Fruit fly (Drosophila melanogaster) whole organism, embryonic: ENCODE measurements around the gene Vm26Ac.

Experiments used
- Blimp-1 ChIP-seq: fragments of 200-800 bp; sonication (Bioruptor generic); optimal IDR thresholded peaks from 3 replicates; lab custom pipeline; 2018; ENCODE audit warnings: missing biosample characterization, missing genetic modification characterization, mild to moderate bottlenecking, moderate library complexity, missing genetic modification reagents
- CG10209 ChIP-seq: fragments of 200-800 bp; sonication (Bioruptor generic); optimal IDR thresholded peaks from 3 replicates; lab custom pipeline; 2017; ENCODE audit warnings: missing biosample characterization, mild to moderate bottlenecking, missing genetic modification characterization, missing genetic modification reagents
- CG10462 ChIP-seq: fragments of 200-800 bp; sonication (Bioruptor generic); optimal IDR thresholded peaks from 2 replicates; lab custom pipeline; 2016; ENCODE audit warnings: missing biosample characterization, missing genetic modification characterization
- CG10543 ChIP-seq: fragments of 200-800 bp; sonication (Bioruptor generic); optimal IDR thresholded peaks from 3 replicates; lab custom pipeline; 2017; ENCODE audit warnings: missing biosample characterization, mild to moderate bottlenecking, missing genetic modification characterization, moderate library complexity
- CG11093 ChIP-seq: fragments of 200-800 bp; sonication (Bioruptor generic); IDR thresholded peaks from 3 replicates; pipeline ENCODE4 v1.3.6; 2022; ENCODE audit warnings: missing biosample characterization, missing genetic modification characterization
- CG12219 ChIP-seq: fragments of 200-800 bp; sonication (Bioruptor generic); optimal IDR thresholded peaks from 3 replicates; lab custom pipeline; 2018; ENCODE audit warnings: missing biosample characterization, mild to moderate bottlenecking, missing genetic modification characterization
- CG13296 ChIP-seq: fragments of 200-800 bp; sonication (Bioruptor generic); optimal IDR thresholded peaks from 3 replicates; lab custom pipeline; 2018; ENCODE audit warnings: missing biosample characterization, mild to moderate bottlenecking, missing genetic modification characterization
- CG1529 ChIP-seq: fragments of 200-800 bp; sonication (Bioruptor generic); optimal IDR thresholded peaks from 3 replicates; lab custom pipeline; 2018; ENCODE audit warnings: missing biosample characterization, missing genetic modification characterization
- CG17568 ChIP-seq: fragments of 200-800 bp; sonication (Bioruptor generic); optimal IDR thresholded peaks from 2 replicates; lab custom pipeline; 2018; ENCODE audit warnings: missing biosample characterization, mild to moderate bottlenecking, missing genetic modification characterization, moderate library complexity
- CG2199 ChIP-seq: fragments of 200-800 bp; sonication (Bioruptor generic); IDR thresholded peaks from 3 replicates; pipeline ENCODE4 v1.3.6; 2022; ENCODE audit warnings: missing biosample characterization, missing genetic modification characterization
- CG2875 ChIP-seq: fragments of 200-800 bp; sonication (Bioruptor generic); optimal IDR thresholded peaks from 2 replicates; lab custom pipeline; 2017; ENCODE audit warnings: missing biosample characterization, mild to moderate bottlenecking, missing genetic modification characterization, missing genetic modification reagents
- CG31441 ChIP-seq: fragments of 200-800 bp; sonication (Bioruptor generic); IDR thresholded peaks from 2 replicates; pipeline ENCODE4 v1.3.6; 2022; ENCODE audit warnings: missing biosample characterization, missing genetic modification characterization
- CG32767 ChIP-seq: fragments of 200-800 bp; sonication (Bioruptor generic); IDR thresholded peaks from 2 replicates; pipeline ENCODE4 v1.3.6; 2022; ENCODE audit warnings: missing biosample characterization, missing genetic modification characterization
- CG3281 ChIP-seq: fragments of 200-800 bp; sonication (Bioruptor generic); optimal IDR thresholded peaks from 3 replicates; lab custom pipeline; 2017; ENCODE audit warnings: missing biosample characterization, mild to moderate bottlenecking, missing genetic modification characterization
- CG4707 ChIP-seq: fragments of 200-800 bp; sonication (Bioruptor generic); optimal IDR thresholded peaks from 2 replicates; lab custom pipeline; 2018; ENCODE audit warnings: missing biosample characterization, mild to moderate bottlenecking, missing genetic modification characterization, moderate library complexity
- CG4820 ChIP-seq: fragments of 200-800 bp; sonication (Bioruptor generic); optimal IDR thresholded peaks from 3 replicates; lab custom pipeline; 2016; ENCODE audit warnings: missing biosample characterization, missing genetic modification characterization
- CG5953 ChIP-seq: fragments of 200-800 bp; sonication (Bioruptor generic); IDR thresholded peaks from 2 replicates; pipeline ENCODE4 v1.3.6; 2022; ENCODE audit warnings: missing biosample characterization, missing genetic modification characterization
- CG6813 ChIP-seq: fragments of 200-800 bp; sonication (Bioruptor generic); optimal IDR thresholded peaks from 2 replicates; lab custom pipeline; 2017; ENCODE audit warnings: missing biosample characterization, missing genetic modification characterization, mild to moderate bottlenecking, moderate library complexity, missing genetic modification reagents
- CG9727 ChIP-seq: fragments of 200-800 bp; sonication (Bioruptor generic); optimal IDR thresholded peaks from 3 replicates; lab custom pipeline; 2017; ENCODE audit warnings: missing biosample characterization, mild to moderate bottlenecking, missing genetic modification characterization
- CrebB ChIP-seq: fragments of 200-800 bp; sonication (Bioruptor generic); optimal IDR thresholded peaks from 3 replicates; lab custom pipeline; 2018; ENCODE audit warnings: missing biosample characterization, mild to moderate bottlenecking, missing genetic modification characterization
- Dref ChIP-seq: fragments of 200-800 bp; sonication (Bioruptor generic); IDR thresholded peaks from 2 replicates; pipeline ENCODE4 v1.3.6; 2022; ENCODE audit warnings: missing biosample characterization, missing genetic modification characterization
- HLHmδ ChIP-seq: fragments of 200-800 bp; sonication (Bioruptor generic); optimal IDR thresholded peaks from 2 replicates; lab custom pipeline; 2018; ENCODE audit warnings: missing biosample characterization, mild to moderate bottlenecking, missing genetic modification characterization, moderate library complexity
- HmgZ ChIP-seq: fragments of 200-800 bp; sonication (Bioruptor generic); optimal IDR thresholded peaks from 2 replicates; lab custom pipeline; 2018; ENCODE audit warnings: missing biosample characterization, mild to moderate bottlenecking, missing genetic modification characterization
- NFAT ChIP-seq: fragments of 200-800 bp; sonication (Bioruptor generic); IDR thresholded peaks from 2 replicates; pipeline ENCODE4 v1.3.6; 2022; ENCODE audit warnings: missing biosample characterization, missing genetic modification characterization
- Optix ChIP-seq: fragments of 200-800 bp; sonication (Bioruptor generic); IDR thresholded peaks from 3 replicates; pipeline ENCODE4 v1.3.6; 2022; ENCODE audit warnings: missing biosample characterization, missing genetic modification characterization
- Pdp1 ChIP-seq, 2 experiments: fragments of 200-800 bp; sonication (Bioruptor generic); optimal IDR thresholded peaks; 3 replicates each; lab custom pipeline; 2016; ENCODE audit warnings: missing biosample characterization in 2 of 2, missing genetic modification characterization in 2 of 2, mild to moderate bottlenecking in 1 of 2, moderate library complexity in 1 of 2
- Ptx1 ChIP-seq: fragments of 200-800 bp; sonication (Bioruptor generic); IDR thresholded peaks from 2 replicates; pipeline ENCODE4 v1.3.6; 2022; ENCODE audit warnings: missing biosample characterization, missing genetic modification characterization
- Sox102F ChIP-seq: fragments of 200-800 bp; sonication (Bioruptor generic); optimal IDR thresholded peaks from 2 replicates; lab custom pipeline; 2018; ENCODE audit warnings: missing biosample characterization, mild to moderate bottlenecking, missing genetic modification characterization, moderate library complexity
- al ChIP-seq: fragments of 200-800 bp; sonication (Bioruptor generic); IDR thresholded peaks from 2 replicates; pipeline ENCODE4 v1.3.6; 2022; ENCODE audit warnings: missing biosample characterization, missing genetic modification characterization
- ash1 ChIP-seq: fragments of 200-800 bp; sonication (Bioruptor generic); optimal IDR thresholded peaks from 2 replicates; lab custom pipeline; 2018; ENCODE audit warnings: missing biosample characterization, mild to moderate bottlenecking, missing genetic modification characterization
- bcd ChIP-seq: fragments of 200-800 bp; sonication (Bioruptor generic); optimal IDR thresholded peaks from 2 replicates; lab custom pipeline; 2017; ENCODE audit warnings: missing biosample characterization, mild to moderate bottlenecking, missing genetic modification characterization
- chinmo ChIP-seq: fragments of 200-800 bp; sonication (Bioruptor generic); IDR thresholded peaks from 4 replicates; pipeline ENCODE4 v1.3.6; 2022; ENCODE audit warnings: missing biosample characterization, missing genetic modification characterization; ENCODE audit not compliant: partially characterized antibody
- disco-r ChIP-seq: fragments of 200-800 bp; sonication (Bioruptor generic); optimal IDR thresholded peaks from 2 replicates; lab custom pipeline; 2016; ENCODE audit warnings: missing biosample characterization, missing genetic modification characterization
- fd102C ChIP-seq: fragments of 200-800 bp; sonication (Bioruptor generic); optimal IDR thresholded peaks from 2 replicates; lab custom pipeline; 2018; ENCODE audit warnings: missing biosample characterization, mild to moderate bottlenecking, missing genetic modification characterization, moderate library complexity
- fd64A ChIP-seq: fragments of 200-800 bp; sonication (Bioruptor generic); optimal IDR thresholded peaks from 3 replicates; lab custom pipeline; 2018; ENCODE audit warnings: missing biosample characterization, mild to moderate bottlenecking, missing genetic modification characterization
- gce ChIP-seq: fragments of 200-800 bp; sonication (Bioruptor generic); IDR thresholded peaks from 3 replicates; pipeline ENCODE4 v1.3.6; 2022; ENCODE audit warnings: missing biosample characterization, missing genetic modification characterization
- h ChIP-seq: fragments of >200 bp; optimal IDR thresholded peaks from 2 replicates; lab custom pipeline; 2017
- hth ChIP-seq: fragments of >200 bp; optimal IDR thresholded peaks from 2 replicates; lab custom pipeline; 2017; ENCODE audit warnings: inconsistent platforms
- insv ChIP-seq, 2 experiments: fragments of 200-800 bp; sonication (Bioruptor generic); optimal IDR thresholded peaks; 3 replicates each; lab custom pipeline; 2016 to 2018; ENCODE audit warnings: missing biosample characterization in 2 of 2, missing genetic modification characterization in 2 of 2
- kah ChIP-seq: fragments of 200-800 bp; sonication (Bioruptor generic); optimal IDR thresholded peaks from 2 replicates; lab custom pipeline; 2018; ENCODE audit warnings: missing biosample characterization, mild to moderate bottlenecking, missing genetic modification characterization
- knrl ChIP-seq: fragments of 200-800 bp; sonication (Bioruptor generic); IDR thresholded peaks from 3 replicates; pipeline ENCODE4 v1.3.6; 2022; ENCODE audit warnings: missing biosample characterization, missing genetic modification characterization; ENCODE audit not compliant: partially characterized antibody
- mirr ChIP-seq: fragments of 200-800 bp; sonication (Bioruptor generic); optimal IDR thresholded peaks from 3 replicates; lab custom pipeline; 2018; ENCODE audit warnings: missing biosample characterization, mild to moderate bottlenecking, missing genetic modification characterization
- pfk ChIP-seq: fragments of 200-800 bp; sonication (Bioruptor generic); optimal IDR thresholded peaks from 2 replicates; lab custom pipeline; 2018; ENCODE audit warnings: missing biosample characterization, mild to moderate bottlenecking, missing genetic modification characterization, moderate library complexity
- pnt ChIP-seq: fragments of 200-800 bp; sonication (Bioruptor generic); optimal IDR thresholded peaks from 3 replicates; lab custom pipeline; 2016; ENCODE audit warnings: missing biosample characterization, missing genetic modification characterization
- run ChIP-seq: fragments of 200-800 bp; sonication (Bioruptor generic); optimal IDR thresholded peaks from 3 replicates; lab custom pipeline; 2018; ENCODE audit warnings: missing biosample characterization, mild to moderate bottlenecking, missing genetic modification characterization
- sisA ChIP-seq: fragments of 200-800 bp; sonication (Bioruptor generic); IDR thresholded peaks from 2 replicates; pipeline ENCODE4 v1.3.6; 2022; ENCODE audit warnings: missing biosample characterization, missing genetic modification characterization
- sug ChIP-seq: fragments of 200-800 bp; optimal IDR thresholded peaks from 2 replicates; lab custom pipeline; 2019; ENCODE audit warnings: missing biosample characterization, mild to moderate bottlenecking, missing genetic modification characterization, moderate library complexity
- tap ChIP-seq: fragments of 200-800 bp; optimal IDR thresholded peaks from 3 replicates; lab custom pipeline; 2019; ENCODE audit warnings: missing biosample characterization, mild to moderate bottlenecking, missing genetic modification characterization, moderate library complexity
- unpg ChIP-seq: fragments of 200-800 bp; sonication (Bioruptor generic); optimal IDR thresholded peaks from 3 replicates; lab custom pipeline; 2018; ENCODE audit warnings: missing biosample characterization, mild to moderate bottlenecking, missing genetic modification characterization, moderate library complexity
- z ChIP-seq: fragments of 200-800 bp; sonication (Bioruptor generic); IDR thresholded peaks from 3 replicates; pipeline ENCODE4 v1.3.6; 2022; ENCODE audit warnings: missing biosample characterization, missing genetic modification characterization

Vm26Ac gene

dm6 chr2L:5974122-5974521, 15.7 kb upstream of the Vm26Ac start (continued):
- TF ChIP-seq sisA (GFP tag; lab: Robert Waterston, UW) (no peak), unpg (GFP tag; lab: Kevin White, UChicago) (peak; percentile 55), CG3281 (GFP tag; lab: Kevin White, UChicago) (peak; percentile 74), CG1529 (GFP tag; lab: Kevin White, UChicago) (peak; percentile 46), pnt (GFP tag; lab: Kevin White, UChicago) (no peak), Ptx1 (GFP tag; lab: Robert Waterston, UW) (no peak), z (peak; percentile 75), HmgZ (tag; lab: Kevin White, UChicago) (peak; percentile 56), CrebB (tag; lab: Kevin White, UChicago) (peak; percentile 78), CG5953 (GFP tag; lab: Robert Waterston, UW) (0 out of 2 replicates have a peak, but pooled peaks have one; percentile 15), NFAT (peak; percentile 46; the same call in 1 of the 2 replicates), CG10462 (GFP tag; lab: Kevin White, UChicago) (no peak), Pdp1 (GFP tag; optimal IDR thresholded peaks at IDR 0.05; lab: Kevin White, UChicago) (peak in 1 of 2 experiments; percentile 4), CG2875 (GFP tag; lab: Kevin White, UChicago) (peak; percentile 61), insv (GFP tag; optimal IDR thresholded peaks at IDR 0.05; lab: Kevin White, UChicago) (peak in 1 of 2 experiments; percentile 55), Dref (GFP tag; lab: Robert Waterston, UW) (no peak), chinmo (GFP tag; lab: Robert Waterston, UW) (peak; percentile 86; the same call in 3 of the 4 replicates), CG6813 (GFP tag; lab: Kevin White, UChicago) (peak; percentile 73), ash1 (GFP tag; lab: Kevin White, UChicago) (peak; percentile 49), CG11093 (no peak), CG32767 (GFP tag; lab: Robert Waterston, UW) (peak; percentile 48; the same call in 1 of the 2 replicates), fd64A (GFP tag; lab: Kevin White, UChicago) (peak; percentile 80), sug (tag; lab: Kevin White, UChicago) (peak; percentile 83), CG10209 (GFP tag; lab: Kevin White, UChicago) (peak; percentile 74), gce (peak; percentile 63; the same call in 2 of the 3 replicates), Sox102F (GFP tag; lab: Kevin White, UChicago) (peak; percentile 40), bcd (GFP tag; lab: Kevin White, UChicago) (peak; percentile 49), Optix (0 out of 3 replicates have a peak, but pooled peaks have one; percentile 22), CG9727 (GFP tag; lab: Kevin White, UChicago) (peak; percentile 59), h (lab: Kevin White, UChicago) (no peak), CG12219 (peak; percentile 34), CG4707 (GFP tag; lab: Kevin White, UChicago) (peak; percentile 65), CG31441 (GFP tag; lab: Robert Waterston, UW) (peak; percentile 47; the same call in 1 of the 2 replicates), pfk (GFP tag; lab: Kevin White, UChicago) (peak; percentile 59), CG4820 (no peak), CG2199 (0 out of 3 replicates have a peak, but pooled peaks have one; percentile 52), HLHmδ (GFP tag; lab: Kevin White, UChicago) (peak; percentile 86), knrl (GFP tag; lab: Robert Waterston, UW) (no peak), al (GFP tag; lab: Robert Waterston, UW) (no peak), Blimp-1 (GFP tag; lab: Kevin White, UChicago) (peak; percentile 56), CG13296 (GFP tag; lab: Kevin White, UChicago) (peak; percentile 79), tap (peak; percentile 53), fd102C (GFP tag; lab: Kevin White, UChicago) (no peak), CG17568 (peak; percentile 69), CG10543 (GFP tag; lab: Kevin White, UChicago) (peak; percentile 84), mirr (peak; percentile 66), hth (lab: Kevin White, UChicago) (no peak), disco-r (GFP tag; lab: Kevin White, UChicago) (no peak), run (tag; lab: Kevin White, UChicago) (peak; percentile 55), kah (GFP tag; lab: Kevin White, UChicago) (peak; percentile 15)
